Worm (Caenorhabditis elegans) whole organism, mixed stage, embryonic: Measurements from ENCODE around the gene ins-5.
"Not testable (repeated sequence)": the region's sequence is repeated elsewhere in the genome, so short reads cannot be mapped to it uniquely, and the experiment has no call there.

Experiments used
- M03D4.4 ChIP-seq: sonication (generic microtip); optimal IDR thresholded peaks from 2 replicates; lab custom pipeline; 2017; ENCODE audit warnings: mild to moderate bottlenecking, missing genetic modification characterization, missing compliant biosample characterization
- bed-3 ChIP-seq: fragments of 200-800 bp; sonication (Bioruptor generic); optimal IDR thresholded peaks from 3 replicates; lab custom pipeline; 2018; ENCODE audit warnings: mild to moderate bottlenecking, missing genetic modification characterization, moderate library complexity, missing compliant biosample characterization
- blmp-1 ChIP-seq: fragments of 150-350 bp; optimal IDR thresholded peaks from 2 replicates; lab custom pipeline; 2014; ENCODE audit warnings: missing biosample characterization, missing genetic modification characterization
- ceh-39 ChIP-seq: fragments of 150-350 bp; optimal IDR thresholded peaks from 2 replicates; lab custom pipeline; 2014; ENCODE audit warnings: missing biosample characterization, missing genetic modification characterization
- ceh-43 ChIP-seq: fragments of 200-800 bp; sonication (Bioruptor generic); optimal IDR thresholded peaks from 2 replicates; lab custom pipeline; 2018; ENCODE audit warnings: mild to moderate bottlenecking, missing genetic modification characterization, moderate library complexity, missing compliant biosample characterization
- ceh-83 ChIP-seq: fragments of 200-800 bp; sonication (Bioruptor generic); optimal IDR thresholded peaks from 2 replicates; lab custom pipeline; 2018; ENCODE audit warnings: mild to moderate bottlenecking, missing genetic modification characterization, missing compliant biosample characterization
- ces-1 ChIP-seq: fragments of 150-350 bp; optimal IDR thresholded peaks from 2 replicates; lab custom pipeline; 2014; ENCODE audit warnings: missing biosample characterization, missing genetic modification reagents, missing genetic modification characterization
- cnd-1 ChIP-seq: fragments of 200-800 bp; sonication (Bioruptor generic); optimal IDR thresholded peaks from 2 replicates; lab custom pipeline; 2018; ENCODE audit warnings: mild to moderate bottlenecking, missing genetic modification characterization, missing compliant biosample characterization
- drap-1 ChIP-seq: fragments of 200-800 bp; sonication (Bioruptor generic); optimal IDR thresholded peaks from 3 replicates; lab custom pipeline; 2018; ENCODE audit warnings: mild to moderate bottlenecking, missing genetic modification characterization, missing compliant biosample characterization
- elt-1 ChIP-seq: sonication (generic microtip); optimal IDR thresholded peaks from 2 replicates; lab custom pipeline; 2017; ENCODE audit warnings: missing genetic modification characterization, mild to moderate bottlenecking, missing compliant biosample characterization, antibody characterized with exemption, moderate library complexity, borderline replicate concordance; ENCODE audit not compliant: insufficient read depth
- elt-3 ChIP-seq: fragments of 150-350 bp; optimal IDR thresholded peaks from 2 replicates; lab custom pipeline; 2014; ENCODE audit warnings: missing biosample characterization, missing genetic modification characterization
- flh-1 ChIP-seq: fragments of 200-800 bp; sonication (Bioruptor generic); optimal IDR thresholded peaks from 2 replicates; lab custom pipeline; 2018; ENCODE audit warnings: mild to moderate bottlenecking, missing genetic modification characterization, moderate library complexity, missing compliant biosample characterization
- ham-2 ChIP-seq: fragments of 200-800 bp; sonication (Bioruptor generic); optimal IDR thresholded peaks from 2 replicates; lab custom pipeline; 2018; ENCODE audit warnings: mild to moderate bottlenecking, missing genetic modification characterization, missing compliant biosample characterization
- lin-13 ChIP-seq: fragments of 150-350 bp; optimal IDR thresholded peaks from 2 replicates; lab custom pipeline; 2014; ENCODE audit warnings: missing biosample characterization, missing genetic modification characterization
- lin-32 ChIP-seq: fragments of 200-800 bp; sonication (Bioruptor generic); optimal IDR thresholded peaks from 2 replicates; lab custom pipeline; 2018; ENCODE audit warnings: mild to moderate bottlenecking, missing genetic modification characterization, missing compliant biosample characterization
- lsy-2 ChIP-seq: fragments of 150-350 bp; optimal IDR thresholded peaks from 2 replicates; lab custom pipeline; 2014; ENCODE audit warnings: missing biosample characterization, missing genetic modification characterization
- mab-5 ChIP-seq: fragments of 150-350 bp; optimal IDR thresholded peaks from 2 replicates; lab custom pipeline; 2014; ENCODE audit warnings: missing biosample characterization, missing genetic modification characterization
- mep-1 ChIP-seq: fragments of 150-350 bp; optimal IDR thresholded peaks from 2 replicates; lab custom pipeline; 2017; ENCODE audit warnings: missing biosample characterization, missing genetic modification reagents, missing genetic modification characterization, inconsistent platforms
- mls-2 ChIP-seq: sonication (generic microtip); optimal IDR thresholded peaks from 2 replicates; lab custom pipeline; 2016; ENCODE audit warnings: mild to moderate bottlenecking, missing genetic modification characterization, moderate library complexity, missing compliant biosample characterization
- nhr-2 ChIP-seq: fragments of 150-350 bp; optimal IDR thresholded peaks from 2 replicates; lab custom pipeline; 2014; ENCODE audit warnings: missing biosample characterization, missing genetic modification characterization
- nhr-237 ChIP-seq: fragments of 150-350 bp; optimal IDR thresholded peaks from 2 replicates; lab custom pipeline; 2014; ENCODE audit warnings: missing biosample characterization, missing genetic modification characterization
- nhr-28 ChIP-seq: fragments of 150-350 bp; optimal IDR thresholded peaks from 2 replicates; lab custom pipeline; 2014; ENCODE audit warnings: missing biosample characterization, missing genetic modification characterization
- nhr-76 ChIP-seq: sonication (generic microtip); optimal IDR thresholded peaks from 2 replicates; lab custom pipeline; 2017; ENCODE audit warnings: missing biosample characterization, missing genetic modification characterization
- pha-4 ChIP-seq: fragments of 150-350 bp; optimal IDR thresholded peaks from 2 replicates; lab custom pipeline; 2018; ENCODE audit warnings: missing biosample characterization, missing genetic modification reagents, missing genetic modification characterization
- sem-2 ChIP-seq: fragments of 200-800 bp; sonication (Bioruptor generic); optimal IDR thresholded peaks from 2 replicates; lab custom pipeline; 2018; ENCODE audit warnings: mild to moderate bottlenecking, missing genetic modification characterization, missing compliant biosample characterization
- snpc-4 ChIP-seq: fragments of 150-350 bp; optimal IDR thresholded peaks from 2 replicates; lab custom pipeline; 2014; ENCODE audit warnings: missing biosample characterization, missing genetic modification characterization
- sptf-1 ChIP-seq: sonication (generic microtip); optimal IDR thresholded peaks from 2 replicates; lab custom pipeline; 2017; ENCODE audit warnings: mild to moderate bottlenecking, missing genetic modification characterization, moderate library complexity, missing compliant biosample characterization
- tbx-8 ChIP-seq: fragments of 200-800 bp; sonication (Bioruptor generic); optimal IDR thresholded peaks from 2 replicates; lab custom pipeline; 2018; ENCODE audit warnings: mild to moderate bottlenecking, missing genetic modification characterization, moderate library complexity, missing compliant biosample characterization
- unc-39 ChIP-seq: fragments of 150-350 bp; optimal IDR thresholded peaks from 2 replicates; lab custom pipeline; 2014; ENCODE audit warnings: missing biosample characterization, missing genetic modification characterization
- unc-62 ChIP-seq: fragments of 150-350 bp; optimal IDR thresholded peaks from 2 replicates; lab custom pipeline; 2014; ENCODE audit warnings: missing biosample characterization, missing genetic modification reagents, missing genetic modification characterization
- zip-8 ChIP-seq: fragments of 150-350 bp; optimal IDR thresholded peaks from 2 replicates; lab custom pipeline; 2014; ENCODE audit warnings: missing biosample characterization, missing genetic modification characterization
- ztf-11 ChIP-seq: fragments of 150-350 bp; optimal IDR thresholded peaks from 2 replicates; lab custom pipeline; 2014; ENCODE audit warnings: missing biosample characterization, missing genetic modification characterization

ins-5 gene

DNA sequence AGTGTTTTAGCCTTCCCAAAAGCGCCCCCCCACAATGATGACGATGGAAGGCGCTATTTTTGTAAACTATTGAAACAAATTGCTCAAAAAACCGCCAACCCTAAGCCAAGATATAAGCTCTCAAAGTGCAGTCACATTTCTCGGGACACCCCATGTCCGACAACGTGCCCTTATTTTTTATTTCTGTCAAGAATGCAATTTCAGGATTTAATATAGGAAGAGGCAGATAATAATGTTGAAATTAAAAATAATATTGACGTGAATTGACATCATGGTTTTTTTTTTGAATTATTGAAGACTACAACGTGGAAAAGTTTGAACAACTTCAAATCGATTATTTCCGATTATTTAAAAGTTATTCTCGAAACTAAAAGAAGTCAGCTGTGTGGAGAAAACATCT lies 16.7 kb downstream of the ins-5 start, which contains the start of gene ZK84.2:
ZK84.2 (plus strand) TSS at position 301 of the 400 bp plus-strand sequence.
- not testable (repeated sequence) for TF ChIP-seq nhr-76; pha-4 (tag; lab: Kevin White, UChicago); ces-1 (GFP tag; lab: Kevin White, UChicago)

DNA sequence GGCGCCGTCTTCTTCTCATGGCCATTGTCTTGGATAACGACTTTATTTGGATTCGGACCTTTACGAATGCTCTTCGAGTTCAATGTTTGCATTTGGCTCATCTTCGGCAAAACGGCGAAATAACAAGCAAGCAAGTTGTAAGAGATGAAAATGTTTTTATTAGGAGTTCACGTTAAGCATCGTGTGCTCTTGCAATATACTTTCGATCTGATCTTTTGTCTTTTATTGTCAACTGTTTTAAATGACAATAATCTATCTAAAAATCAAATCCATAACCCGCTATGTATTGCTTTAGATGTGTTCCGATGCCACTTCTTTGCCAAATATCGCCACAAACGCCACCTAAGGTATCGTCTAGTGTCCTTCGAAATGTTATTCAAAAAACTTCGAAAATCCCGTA lies 19.1 kb downstream of the ins-5 start, which contains the start of gene ZK84.5:
ZK84.5 (minus strand) TSS at position 101 of the 400 bp plus-strand sequence.
- TF ChIP-seq ces-1 (GFP tag; lab: Kevin White, UChicago) = no peak
- no peak for TF ChIP-seq zip-8
- no peak for TF ChIP-seq nhr-2
- no peak for TF ChIP-seq lsy-2
- no peak for TF ChIP-seq M03D4.4 (tag; lab: Kevin White, UChicago)
- TF ChIP-seq ceh-43 (GFP tag; lab: Kevin White, UChicago) = no peak
- no peak for TF ChIP-seq flh-1 (GFP tag; lab: Kevin White, UChicago)
- no peak for TF ChIP-seq ztf-11
- TF ChIP-seq elt-3 = no peak
- TF ChIP-seq elt-1 = no peak

DNA sequence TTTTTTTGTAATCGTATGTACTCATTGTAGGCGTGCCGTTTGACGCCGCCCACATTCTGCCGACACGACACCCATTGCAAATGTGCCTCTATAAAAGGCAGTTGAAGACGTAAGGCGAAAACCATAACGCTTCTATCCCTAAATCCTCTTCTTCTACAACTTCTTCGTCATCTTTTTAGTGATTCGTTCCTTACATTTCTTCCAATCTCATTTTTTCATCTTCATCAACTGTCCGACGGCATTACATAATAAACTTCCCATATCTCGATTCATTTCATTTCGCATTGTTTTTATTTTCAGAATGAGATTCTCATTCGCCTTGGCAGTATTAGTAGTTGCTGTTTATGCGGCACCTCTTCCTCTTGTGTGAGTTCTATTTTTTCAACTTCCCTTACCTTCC lies 23.0 kb downstream of the ins-5 start, which contains the start of gene ZK84.1:
ZK84.1 (plus strand) TSS at position 301 of the 400 bp plus-strand sequence.
- TF ChIP-seq ceh-39 (no peak), ces-1 (GFP tag; lab: Kevin White, UChicago) (no peak), lin-13 (tag; lab: Kevin White, UChicago) (no peak), blmp-1 (tag; lab: Kevin White, UChicago) (no peak), zip-8 (no peak), nhr-237 (tag; lab: Kevin White, UChicago) (no peak), nhr-28 (tag; lab: Kevin White, UChicago) (no peak), unc-39 (tag; lab: Kevin White, UChicago) (no peak), M03D4.4 (tag; lab: Kevin White, UChicago) (no peak), mab-5 (tag; lab: Kevin White, UChicago) (no peak), snpc-4 (tag; lab: Kevin White, UChicago) (no peak), ceh-83 (GFP tag; lab: Kevin White, UChicago) (no peak), drap-1 (no peak), nhr-2 (no peak), ham-2 (GFP tag; lab: Kevin White, UChicago) (no peak), elt-1 (no peak), unc-62 (no peak), tbx-8 (GFP tag; lab: Kevin White, UChicago) (no peak), mls-2 (tag; lab: Kevin White, UChicago) (no peak)

DNA sequence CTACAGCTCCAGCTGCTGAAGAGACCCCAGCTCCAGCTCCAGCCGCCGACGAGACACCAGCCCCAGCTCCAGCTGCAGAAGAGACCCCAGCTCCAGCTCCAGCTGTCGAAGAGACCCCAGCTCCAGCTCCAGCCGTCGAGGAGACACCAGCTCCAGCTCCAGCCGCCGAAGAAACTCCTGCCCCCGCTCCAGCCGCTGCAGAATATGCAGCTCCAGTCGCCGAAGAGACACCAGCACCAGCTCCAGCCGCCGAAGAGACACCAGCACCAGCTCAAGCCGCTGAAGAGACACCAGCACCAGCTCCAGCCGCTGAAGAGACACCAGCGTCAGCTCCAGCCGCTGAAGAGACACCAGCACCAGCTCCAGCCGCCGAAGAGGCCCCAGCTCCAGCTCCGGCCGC lies 25.2 kb downstream of the ins-5 start:
- TF ChIP-seq ces-1 (GFP tag; lab: Kevin White, UChicago) = no peak
- TF ChIP-seq mls-2 (tag; lab: Kevin White, UChicago) = no peak
- TF ChIP-seq drap-1 = no peak
- no peak for TF ChIP-seq nhr-76
- TF ChIP-seq mep-1 = no peak
- no peak for TF ChIP-seq tbx-8 (GFP tag; lab: Kevin White, UChicago)
- TF ChIP-seq ceh-43 (GFP tag; lab: Kevin White, UChicago) = no peak
- no peak for TF ChIP-seq bed-3 (GFP tag; lab: Kevin White, UChicago)
- no peak for TF ChIP-seq mab-5 (tag; lab: Kevin White, UChicago)
- TF ChIP-seq, all 35 proteins: peak for 0

DNA sequence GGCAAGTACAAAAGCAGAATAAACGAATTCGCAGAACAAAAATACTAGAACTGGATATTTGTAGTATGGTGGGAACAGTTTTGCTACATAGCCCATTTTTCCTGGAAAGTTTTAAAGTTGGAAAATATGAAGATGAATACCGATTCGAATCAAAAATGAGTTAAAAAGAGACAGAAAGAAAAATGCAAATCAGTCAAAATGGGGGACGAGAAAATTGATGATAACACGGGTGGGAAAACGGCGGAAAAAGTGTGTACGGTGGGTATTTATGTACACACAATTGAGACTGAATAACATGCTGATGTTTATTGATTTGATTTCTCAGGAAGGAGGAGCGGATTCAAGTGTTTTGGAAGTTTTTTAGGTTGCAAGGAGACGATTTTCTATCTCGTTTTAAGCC lies 27.5 kb downstream of the ins-5 start, which contains the start of gene R12C12.9:
R12C12.9 (minus strand) TSS at position 101 of the 400 bp plus-strand sequence.
- no peak for TF ChIP-seq elt-3
- no peak for TF ChIP-seq sptf-1 (tag; lab: Kevin White, UChicago)
- TF ChIP-seq snpc-4 (tag; lab: Kevin White, UChicago) = no peak
- TF ChIP-seq nhr-76 = no peak
- no peak for TF ChIP-seq ceh-43 (GFP tag; lab: Kevin White, UChicago)
- no peak for TF ChIP-seq elt-1
- no peak for TF ChIP-seq ztf-11
- no peak for TF ChIP-seq drap-1
- no peak for TF ChIP-seq zip-8
- no peak for TF ChIP-seq unc-39 (tag; lab: Kevin White, UChicago)
- TF ChIP-seq mls-2 (tag; lab: Kevin White, UChicago) = no peak
- TF ChIP-seq mab-5 (tag; lab: Kevin White, UChicago) = no peak
- no peak for TF ChIP-seq tbx-8 (GFP tag; lab: Kevin White, UChicago)
- TF ChIP-seq cnd-1 (tag; lab: Kevin White, UChicago) = no peak
- no peak for TF ChIP-seq pha-4 (tag; lab: Kevin White, UChicago)
- TF ChIP-seq flh-1 (GFP tag; lab: Kevin White, UChicago) = no peak
- no peak for TF ChIP-seq sem-2 (GFP tag; lab: Kevin White, UChicago)
- TF ChIP-seq lin-32 (GFP tag; lab: Kevin White, UChicago) = no peak
- TF ChIP-seq nhr-2 = no peak
